Worm (Caenorhabditis elegans): ENCODE results near the gene C04B4.6.

Gene C04B4.6

DNA sequence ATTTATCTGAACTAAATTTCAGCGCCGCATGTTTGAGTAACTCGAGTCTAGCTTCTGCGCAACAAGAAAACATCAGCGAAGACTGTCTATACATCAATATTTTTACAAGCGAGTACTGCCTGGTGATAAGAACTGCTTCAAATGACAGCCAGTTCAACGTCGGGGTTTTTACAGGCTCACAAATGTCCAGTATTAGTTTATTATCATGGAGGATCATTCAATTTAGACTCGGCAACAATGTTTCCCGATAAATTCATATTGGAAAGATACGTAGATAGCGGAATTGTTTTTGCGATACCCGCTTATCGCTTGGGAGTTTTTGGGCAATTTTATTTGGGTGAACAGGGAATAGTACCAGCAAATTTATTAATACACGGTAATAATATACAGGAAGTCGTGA, 45.1 kb downstream of the C04B4.6 start:
- no peak for TF ChIP-seq nhr-11 (tag; optimal IDR thresholded peaks at IDR 0.05)
- TF ChIP-seq mbf-1 (tag; optimal IDR thresholded peaks at IDR 0.05): no peak
- peak; percentile 11 for TF ChIP-seq fos-1 (tag; optimal IDR thresholded peaks at IDR 0.05)

DNA sequence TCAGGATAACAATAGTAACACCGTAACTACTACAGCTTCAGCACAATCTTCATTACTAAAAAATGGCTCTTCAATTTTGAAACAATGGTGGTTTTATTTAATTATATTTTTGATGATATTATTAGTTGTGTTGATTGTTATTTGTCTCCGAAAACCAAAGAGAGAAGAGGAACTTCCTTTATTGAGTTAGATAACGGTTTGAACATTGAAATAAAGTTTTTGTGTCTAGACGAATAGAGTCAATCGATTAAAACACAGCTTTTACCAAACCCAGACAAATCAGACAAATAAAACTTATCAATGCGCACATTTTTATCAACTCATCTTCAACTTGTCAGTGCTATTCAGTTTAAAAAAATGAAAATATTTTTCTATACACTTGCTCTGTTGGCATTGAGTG, 45.8 kb downstream of the C04B4.6 start, which contains the start of gene cest-7:
Gene cest-7 (plus strand): TSS at position 301 of the 400 bp plus-strand sequence.
- TF ChIP-seq ceh-82 (tag; optimal IDR thresholded peaks at IDR 0.05) (no peak), sma-9 (GFP tag; optimal IDR thresholded peaks at IDR 0.05) (no peak), sma-9 (tag; optimal IDR thresholded peaks at IDR 0.05) (no peak), mab-5 (tag; optimal IDR thresholded peaks at IDR 0.05) (no peak), zag-1 (tag; optimal IDR thresholded peaks at IDR 0.05) (no peak), nhr-77 (tag; optimal IDR thresholded peaks at IDR 0.05) (no peak), Y55F3AM.14 (GFP tag; optimal IDR thresholded peaks at IDR 0.05) (no peak), nhr-21 (tag; optimal IDR thresholded peaks at IDR 0.05) (no peak), alr-1 (tag; optimal IDR thresholded peaks at IDR 0.05) (no peak), lin-13 (GFP tag; optimal IDR thresholded peaks at IDR 0.05) (no peak), C34F6.9 (tag; optimal IDR thresholded peaks at IDR 0.05) (no peak), aly-2 (tag; optimal IDR thresholded peaks at IDR 0.05) (no peak), ceh-16 (tag; optimal IDR thresholded peaks at IDR 0.05) (no peak)

DNA sequence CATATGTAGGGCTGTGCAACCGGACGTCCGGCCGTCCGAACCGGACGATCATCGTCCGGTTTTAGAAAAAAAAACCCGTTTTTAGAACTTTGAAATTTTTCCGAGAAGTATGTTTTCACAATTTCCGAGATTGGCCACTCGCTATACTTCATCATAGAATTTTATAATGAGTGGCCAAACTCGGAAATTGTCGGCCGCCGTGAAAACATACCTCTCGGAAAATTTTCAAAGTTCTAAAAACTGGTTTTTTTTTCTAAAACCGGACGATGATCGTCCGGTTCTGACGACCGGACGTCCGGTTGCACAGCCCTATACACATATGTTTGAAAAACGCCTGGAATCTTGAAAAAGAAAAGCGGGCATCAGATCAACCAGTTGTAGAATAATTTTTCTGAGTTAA, 48.3 kb downstream of the C04B4.6 start:
- TF ChIP-seq F13H6.1 (tag; optimal IDR thresholded peaks at IDR 0.05) (no peak), dmd-4 (tag; optimal IDR thresholded peaks at IDR 0.05) (no peak), mdl-1 (tag; optimal IDR thresholded peaks at IDR 0.05) (no peak), R02D3.7 (tag; optimal IDR thresholded peaks at IDR 0.05) (no peak)

DNA sequence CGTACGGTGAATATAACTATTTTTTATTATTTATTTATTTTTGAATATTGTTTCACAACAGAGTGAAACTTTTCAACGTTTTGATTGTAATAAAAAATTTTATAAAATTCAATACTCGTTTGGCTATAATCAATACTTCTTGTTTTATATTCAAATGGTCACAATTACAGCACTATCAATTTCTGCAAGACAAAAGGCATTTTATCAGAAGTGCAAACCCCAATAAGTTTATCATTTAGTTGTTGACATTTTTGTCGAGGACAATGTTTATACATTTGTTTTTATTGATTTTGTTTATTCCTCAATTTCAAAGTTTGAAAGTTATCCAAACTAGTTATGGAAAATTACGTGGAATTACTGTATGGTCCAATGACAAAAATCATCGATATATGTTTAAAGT, 49.5 kb downstream of the C04B4.6 start, which contains the start of gene cest-9.1:
Gene cest-9.1 (plus strand): TSS at position 213 of the 400 bp plus-strand sequence.
- TF ChIP-seq zag-1 (tag; optimal IDR thresholded peaks at IDR 0.05): no peak
- TF ChIP-seq nhr-237 (tag; optimal IDR thresholded peaks at IDR 0.05): no peak
- TF ChIP-seq fos-1 (tag; optimal IDR thresholded peaks at IDR 0.05): peak; percentile 57

All from whole organism, L2 larva.